Worm (Caenorhabditis elegans) whole organism, L3 larva: ENCODE data around the gene arrd-14.

Experiments used
- ZK546.5 ChIP-seq: sonication (generic microtip); optimal IDR thresholded peaks from 2 replicates; lab custom pipeline; 2017; ENCODE audit warnings: missing biosample characterization, missing genetic modification characterization
- aly-2 ChIP-seq: fragments of 150-350 bp; optimal IDR thresholded peaks from 2 replicates; lab custom pipeline; 2014; ENCODE audit warnings: missing biosample characterization, missing genetic modification characterization
- ama-1 ChIP-seq: fragments of 150-350 bp; optimal IDR thresholded peaks from 2 replicates; lab custom pipeline; 2018
- ceh-16 ChIP-seq: sonication (generic microtip); optimal IDR thresholded peaks from 2 replicates; lab custom pipeline; 2017; ENCODE audit warnings: missing biosample characterization, missing genetic modification characterization
- ceh-82 ChIP-seq: fragments of 150-350 bp; optimal IDR thresholded peaks from 2 replicates; lab custom pipeline; 2014; ENCODE audit warnings: missing biosample characterization, missing genetic modification characterization
- ceh-9 ChIP-seq: sonication (generic microtip); optimal IDR thresholded peaks from 2 replicates; lab custom pipeline; 2018; ENCODE audit warnings: missing biosample characterization, missing genetic modification characterization
- egl-27 ChIP-seq: sonication (generic microtip); optimal IDR thresholded peaks from 4 replicates; lab custom pipeline; 2017; ENCODE audit warnings: missing biosample characterization, missing genetic modification reagents, missing genetic modification characterization
- egl-5 ChIP-seq: fragments of 150-350 bp; optimal IDR thresholded peaks from 2 replicates; lab custom pipeline; 2017; ENCODE audit warnings: missing biosample characterization, missing genetic modification reagents, missing genetic modification characterization, inconsistent platforms
- elt-2 ChIP-seq: sonication (generic microtip); optimal IDR thresholded peaks from 2 replicates; lab custom pipeline; 2016; ENCODE audit warnings: missing genetic modification reagents, mild to moderate bottlenecking, missing genetic modification characterization, missing compliant biosample characterization
- elt-3 ChIP-seq, 3 experiments: fragments of 150-350 bp in 1 of 3; sonication (generic microtip) in 2 of 3; optimal IDR thresholded peaks; 2 replicates in 2 of 3; 4 replicates in 1 of 3; lab custom pipeline; 2014 to 2017; ENCODE audit warnings: missing biosample characterization in 3 of 3, missing genetic modification characterization in 3 of 3
- eor-1 ChIP-seq, 2 experiments: fragments of 150-350 bp; optimal IDR thresholded peaks; 2 replicates each; lab custom pipeline; 2014 to 2018; ENCODE audit warnings: missing biosample characterization in 2 of 2, missing genetic modification characterization in 2 of 2
- fkh-2 ChIP-seq: fragments of 150-350 bp; optimal IDR thresholded peaks from 2 replicates; lab custom pipeline; 2014; ENCODE audit warnings: missing biosample characterization, missing genetic modification reagents, missing genetic modification characterization
- fos-1 ChIP-seq: fragments of 150-350 bp; optimal IDR thresholded peaks from 2 replicates; lab custom pipeline; 2014; ENCODE audit warnings: missing biosample characterization, missing genetic modification characterization
- hmg-11 ChIP-seq: sonication (generic microtip); optimal IDR thresholded peaks from 2 replicates; lab custom pipeline; 2016; ENCODE audit warnings: missing genetic modification characterization, missing compliant biosample characterization
- jun-1 ChIP-seq: fragments of 150-350 bp; optimal IDR thresholded peaks from 2 replicates; lab custom pipeline; 2014; ENCODE audit warnings: missing biosample characterization, missing genetic modification reagents, missing genetic modification characterization
- lin-39 ChIP-seq: fragments of 150-350 bp; optimal IDR thresholded peaks from 2 replicates; lab custom pipeline; 2018; ENCODE audit warnings: missing biosample characterization, missing genetic modification reagents, missing genetic modification characterization
- mdl-1 ChIP-seq: fragments of 150-350 bp; optimal IDR thresholded peaks from 2 replicates; lab custom pipeline; 2014; ENCODE audit warnings: missing biosample characterization, missing genetic modification characterization
- mml-1 ChIP-seq: fragments of 150-350 bp; sonication (generic microtip); optimal IDR thresholded peaks from 3 replicates; lab custom pipeline; 2014; ENCODE audit warnings: missing biosample characterization, missing genetic modification characterization
- nhr-11 ChIP-seq: fragments of 150-350 bp; optimal IDR thresholded peaks from 2 replicates; lab custom pipeline; 2014; ENCODE audit warnings: missing biosample characterization, missing genetic modification characterization
- nhr-23 ChIP-seq: fragments of 150-350 bp; optimal IDR thresholded peaks from 2 replicates; lab custom pipeline; 2014; ENCODE audit warnings: missing biosample characterization, missing genetic modification reagents, missing genetic modification characterization
- nhr-28 ChIP-seq: fragments of 150-350 bp; optimal IDR thresholded peaks from 2 replicates; lab custom pipeline; 2014; ENCODE audit warnings: missing biosample characterization, missing genetic modification characterization
- nhr-67 ChIP-seq: fragments of 150-350 bp; optimal IDR thresholded peaks from 2 replicates; lab custom pipeline; 2014; ENCODE audit warnings: missing biosample characterization, missing genetic modification characterization
- nhr-76 ChIP-seq: fragments of 150-350 bp; sonication (generic microtip); optimal IDR thresholded peaks from 5 replicates; lab custom pipeline; 2014; ENCODE audit warnings: missing biosample characterization, missing genetic modification characterization
- nhr-77 ChIP-seq: fragments of 150-350 bp; optimal IDR thresholded peaks from 2 replicates; lab custom pipeline; 2014; ENCODE audit warnings: missing biosample characterization, missing genetic modification characterization
- pha-4 ChIP-seq: fragments of 150-350 bp; optimal IDR thresholded peaks from 2 replicates; lab custom pipeline; 2014; ENCODE audit warnings: missing biosample characterization, missing genetic modification reagents, missing genetic modification characterization
- pqm-1 ChIP-seq: fragments of 150-350 bp; optimal IDR thresholded peaks from 2 replicates; lab custom pipeline; 2017; ENCODE audit warnings: missing biosample characterization, missing genetic modification characterization, inconsistent platforms
- sea-2 ChIP-seq: fragments of 150-350 bp; sonication (generic microtip); optimal IDR thresholded peaks from 4 replicates; lab custom pipeline; 2014; ENCODE audit warnings: missing biosample characterization, missing genetic modification reagents, missing genetic modification characterization
- snpc-4 ChIP-seq: fragments of 150-350 bp; optimal IDR thresholded peaks from 2 replicates; lab custom pipeline; 2014; ENCODE audit warnings: missing biosample characterization, missing genetic modification characterization
- unc-39 ChIP-seq: sonication (generic microtip); optimal IDR thresholded peaks from 4 replicates; lab custom pipeline; 2017; ENCODE audit warnings: missing biosample characterization, missing genetic modification characterization
- unc-62 ChIP-seq: fragments of 150-350 bp; sonication (generic microtip); optimal IDR thresholded peaks from 4 replicates; lab custom pipeline; 2014; ENCODE audit warnings: missing biosample characterization, missing genetic modification reagents, missing genetic modification characterization
- zag-1 ChIP-seq: fragments of 150-350 bp; optimal IDR thresholded peaks from 2 replicates; lab custom pipeline; 2014; ENCODE audit warnings: missing biosample characterization, missing genetic modification characterization
- ztf-11 ChIP-seq: fragments of 150-350 bp; optimal IDR thresholded peaks from 2 replicates; lab custom pipeline; 2014; ENCODE audit warnings: missing biosample characterization, missing genetic modification characterization
- ztf-4 ChIP-seq: fragments of 150-350 bp; optimal IDR thresholded peaks from 2 replicates; lab custom pipeline; 2014; ENCODE audit warnings: missing biosample characterization, missing genetic modification characterization

The arrd-14 gene

DNA sequence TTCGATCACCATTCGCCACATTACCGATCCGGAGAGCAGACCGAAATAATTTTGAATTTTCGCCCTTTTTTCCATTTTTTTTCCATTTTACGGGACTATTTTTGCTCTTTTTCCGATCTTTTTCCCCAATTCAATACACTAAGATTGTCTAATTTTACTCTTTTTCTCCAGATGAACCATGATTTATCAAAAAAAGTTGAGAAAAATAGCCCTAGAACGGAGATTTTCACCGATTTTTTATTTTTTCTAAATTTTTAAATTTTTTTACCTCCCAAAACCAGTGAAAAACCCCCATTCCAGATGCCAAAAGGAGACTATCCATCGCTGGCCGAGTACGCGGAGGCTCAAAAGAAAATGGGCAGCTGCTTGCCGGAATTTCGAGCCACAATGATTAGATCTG, 22.7 kb upstream of the arrd-14 start, which contains the start of gene Y54G9A.9:
TSS of gene Y54G9A.9 (plus strand) at position 301 of the 400 bp plus-strand sequence.
- no peak for TF ChIP-seq eor-1 (tag; optimal IDR thresholded peaks at IDR 0.05; lab: Kevin White, UChicago)
- no peak for TF ChIP-seq nhr-11 (tag; lab: Kevin White, UChicago)
- TF ChIP-seq sea-2 (GFP tag; lab: Kevin White, UChicago), result no peak
- TF ChIP-seq pha-4 (tag; lab: Kevin White, UChicago), result no peak

DNA sequence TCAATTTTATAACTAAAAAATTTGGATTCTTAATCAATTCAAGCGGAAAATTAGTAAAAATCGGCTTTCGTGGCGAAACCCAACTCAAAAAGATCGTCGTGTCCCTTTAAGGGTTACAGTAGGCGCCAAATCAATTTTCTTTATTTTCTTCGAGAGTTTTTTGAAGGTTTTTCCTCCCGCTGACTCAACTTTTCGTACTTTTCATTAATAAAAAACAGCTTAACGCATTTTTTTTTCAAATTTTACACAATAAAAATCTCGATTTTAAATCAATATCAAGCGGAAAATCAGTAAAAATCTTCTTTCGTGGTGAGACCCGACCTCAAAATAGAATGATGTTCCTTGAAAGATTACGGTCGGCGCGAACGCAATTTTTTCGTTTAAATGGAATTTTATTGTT, 20.0 kb upstream of the arrd-14 start:
- TF ChIP-seq ama-1 (lab: Kevin White, UChicago) (no peak), nhr-28 (tag; lab: Kevin White, UChicago) (no peak), ztf-4 (no peak), jun-1 (tag; lab: Kevin White, UChicago) (no peak), nhr-11 (tag; lab: Kevin White, UChicago) (no peak), unc-62 (GFP tag; lab: Kevin White, UChicago) (no peak), hmg-11 (no peak), ztf-11 (tag; lab: Kevin White, UChicago) (no peak), nhr-67 (tag; lab: Kevin White, UChicago) (no peak), nhr-77 (no peak), unc-39 (tag; lab: Kevin White, UChicago) (no peak), elt-3 (tag; optimal IDR thresholded peaks at IDR 0.05; lab: Kevin White, UChicago) (no peak), lin-39 (tag; lab: Kevin White, UChicago) (no peak)

DNA sequence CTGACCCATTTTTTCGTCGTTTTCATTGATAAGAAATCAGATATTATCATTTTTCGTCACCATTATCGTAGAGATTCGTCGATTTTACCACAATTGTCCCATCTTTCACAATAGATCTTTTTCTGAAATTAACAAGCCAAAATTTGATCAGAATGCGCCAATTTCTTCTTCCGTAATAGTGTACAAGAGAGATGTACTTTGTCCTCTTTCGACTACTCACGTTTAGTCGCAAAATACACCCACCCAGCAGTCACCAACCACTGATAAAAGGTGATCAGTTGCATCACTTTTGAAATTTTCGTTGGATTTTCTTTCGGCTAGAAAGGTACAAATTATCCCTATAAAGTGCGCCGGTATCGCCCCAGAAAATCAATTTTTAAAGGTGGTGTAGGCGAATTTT, 19.5 kb upstream of the arrd-14 start:
- TF ChIP-seq eor-1 (tag; optimal IDR thresholded peaks at IDR 0.05; lab: Kevin White, UChicago) (no peak), jun-1 (tag; lab: Kevin White, UChicago) (no peak), egl-27 (no peak), ceh-9 (tag; lab: Kevin White, UChicago) (no peak), egl-5 (tag; lab: Kevin White, UChicago) (no peak), aly-2 (no peak), zag-1 (tag; lab: Kevin White, UChicago) (no peak), lin-39 (tag; lab: Kevin White, UChicago) (no peak), elt-2 (peak; percentile 20), ZK546.5 (tag; lab: Kevin White, UChicago) (no peak), pqm-1 (tag; lab: Kevin White, UChicago) (peak; percentile 10)

DNA sequence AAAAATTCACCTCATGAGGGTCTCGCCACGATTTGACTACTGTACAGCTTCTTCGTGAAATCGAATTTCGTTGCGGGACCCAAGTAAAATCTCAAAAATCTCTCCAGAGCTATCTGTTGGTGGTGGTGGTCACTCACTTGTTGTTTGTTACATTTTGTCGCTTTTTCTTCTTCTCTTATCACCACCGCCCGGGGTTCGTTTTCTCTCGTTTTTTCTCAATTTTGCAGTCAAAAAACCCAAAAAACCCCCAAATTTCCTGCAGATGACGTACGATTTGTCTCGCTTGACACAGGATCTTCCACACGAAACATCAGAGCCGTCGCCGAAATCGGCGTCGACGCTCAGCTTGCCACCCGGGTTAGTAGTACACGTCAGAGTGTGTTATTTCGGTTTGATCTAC, 16.0 kb upstream of the arrd-14 start, which contains the start of gene R06B9.5:
TSS of gene R06B9.5 (plus strand) at position 232 of the 400 bp plus-strand sequence.
- TF ChIP-seq ama-1 (lab: Kevin White, UChicago), result peak; percentile 10
- TF ChIP-seq zag-1 (tag; lab: Kevin White, UChicago), result no peak

DNA sequence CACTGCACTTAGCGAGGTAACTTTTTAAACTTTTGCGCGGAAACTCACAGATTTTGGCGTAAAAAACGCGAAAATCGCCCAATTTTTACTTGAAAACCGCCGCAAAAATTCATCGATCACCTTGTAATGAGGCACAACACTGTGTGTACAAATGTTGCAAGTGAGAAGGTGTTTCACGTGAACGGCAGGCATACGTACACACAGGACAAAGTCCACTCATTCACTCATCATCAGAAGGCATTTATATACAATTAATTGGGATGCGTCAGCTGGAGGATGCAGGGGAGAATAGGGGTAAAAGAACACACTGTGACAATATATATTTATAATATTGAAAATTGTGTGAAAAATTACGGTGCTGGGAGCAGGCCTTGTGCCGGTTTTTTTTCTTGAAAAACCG, 15.2 kb upstream of the arrd-14 start:
- TF ChIP-seq mml-1 (tag; lab: Kevin White, UChicago) (peak; percentile 80), lin-39 (tag; lab: Kevin White, UChicago) (peak; percentile 24), pqm-1 (tag; lab: Kevin White, UChicago) (peak; percentile 27), snpc-4 (tag; lab: Kevin White, UChicago) (no peak), nhr-23 (tag; lab: Kevin White, UChicago) (no peak), elt-2 (peak; percentile 31), nhr-76 (tag; lab: Kevin White, UChicago) (no peak), ama-1 (lab: Kevin White, UChicago) (no peak), mdl-1 (tag; lab: Kevin White, UChicago) (no peak), nhr-28 (tag; lab: Kevin White, UChicago) (no peak), ztf-4 (no peak), pha-4 (tag; lab: Kevin White, UChicago) (peak; percentile 31)
- TF ChIP-seq, all 47 proteins: peak for 5

DNA sequence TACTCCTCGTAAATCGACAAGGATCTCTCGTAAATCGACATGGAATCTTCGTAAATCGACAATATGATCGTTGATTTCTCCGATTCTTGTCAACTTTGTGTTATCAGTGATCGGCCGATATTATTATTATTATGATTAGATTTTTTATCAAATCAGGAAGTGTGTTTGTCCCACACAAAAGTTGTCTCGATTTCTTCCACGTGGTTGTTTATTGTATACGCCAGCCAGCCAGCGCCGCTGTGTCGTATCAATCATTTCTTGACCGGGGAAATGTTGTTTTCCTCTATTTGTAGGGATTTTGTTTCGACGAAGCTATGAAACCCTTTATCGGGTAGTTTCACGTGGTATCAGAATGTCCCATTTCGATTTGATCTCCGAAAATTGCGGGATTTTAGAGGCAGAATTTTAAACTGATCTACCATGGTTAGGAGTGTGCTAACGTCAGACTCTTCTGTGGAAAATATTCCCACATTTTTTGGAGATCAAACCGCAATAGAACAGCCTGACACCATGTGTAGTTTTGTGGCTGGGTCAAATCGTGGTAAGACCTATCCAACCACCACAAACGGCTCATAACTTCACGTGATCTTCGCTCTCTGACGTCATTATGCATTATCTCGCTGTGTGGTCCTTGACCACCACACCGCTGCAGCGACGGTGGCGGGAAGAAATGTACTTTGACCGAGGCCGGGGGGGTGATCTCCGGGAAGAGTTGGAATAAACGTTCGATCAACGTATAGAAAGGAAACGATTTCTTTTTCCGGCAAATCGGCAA, 14.2 kb upstream of the arrd-14 start:
- TF ChIP-seq fkh-2 (tag; lab: Kevin White, UChicago), result no peak
- TF ChIP-seq elt-2, result peak; percentile 79
- peak; percentile 80 for TF ChIP-seq pqm-1 (tag; lab: Kevin White, UChicago)
- no peak for TF ChIP-seq ZK546.5 (tag; lab: Kevin White, UChicago)
- no peak for TF ChIP-seq ztf-11 (tag; lab: Kevin White, UChicago)
- peak; percentile 39 for TF ChIP-seq pha-4 (tag; lab: Kevin White, UChicago)
- TF ChIP-seq ama-1 (lab: Kevin White, UChicago), result no peak
- no peak for TF ChIP-seq ceh-16 (tag; lab: Kevin White, UChicago)
- peak; percentile 2 for TF ChIP-seq nhr-23 (tag; lab: Kevin White, UChicago)
- no peak for TF ChIP-seq ceh-82 (tag; lab: Kevin White, UChicago)
- TF ChIP-seq unc-39 (tag; lab: Kevin White, UChicago), result no peak
- no peak for TF ChIP-seq fos-1 (tag; lab: Kevin White, UChicago)
